Worm (Caenorhabditis elegans): ENCODE data around the gene sre-47.

The sre-47 gene

DNA sequence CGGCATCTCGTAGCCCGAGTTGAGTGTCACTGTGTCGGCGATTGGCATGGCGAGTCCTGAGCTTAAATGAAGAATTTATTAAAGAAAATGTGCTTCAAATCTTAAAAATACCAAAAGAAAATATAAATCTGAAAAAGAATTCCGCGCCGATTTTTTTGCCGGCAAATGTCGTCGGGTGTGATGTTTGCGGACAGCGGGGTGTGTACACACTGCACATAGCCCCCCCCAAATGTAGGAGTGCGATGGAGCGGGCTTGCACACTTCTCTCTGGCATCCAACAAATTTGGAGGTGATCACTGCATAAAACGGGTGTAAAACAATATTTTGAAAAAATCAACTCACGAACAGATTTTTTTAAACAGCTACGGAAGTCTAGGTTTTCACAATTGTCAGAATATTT is 8.3 kb downstream of the sre-47 start, which contains the start of gene Y39G8B.2 (continued):
- peak; percentile 22 for TF ChIP-seq athp-1 (tag; optimal IDR thresholded peaks at IDR 0.05)
- no peak for TF ChIP-seq dpff-1 (tag; optimal IDR thresholded peaks at IDR 0.05)
- no peak for TF ChIP-seq nfya-2 (GFP tag; IDR thresholded peaks at IDR 0.05)
- no peak for TF ChIP-seq nhr-27 (tag; optimal IDR thresholded peaks at IDR 0.05)
- no peak for TF ChIP-seq bed-2 (GFP tag; IDR thresholded peaks at IDR 0.05)
- TF ChIP-seq pbrm-1 (GFP tag; IDR thresholded peaks at IDR 0.05): peak; percentile 76; the same call in 1 of the 2 replicates
- no peak for TF ChIP-seq nfya-1 (tag; optimal IDR thresholded peaks at IDR 0.05; ENCODE audit: borderline replicate concordance, insufficient read depth)
- TF ChIP-seq lin-40 (tag; optimal IDR thresholded peaks at IDR 0.05): no peak
- TF ChIP-seq lag-1 (GFP tag; IDR thresholded peaks at IDR 0.05): no peak
- no peak for TF ChIP-seq mel-28 (tag; optimal IDR thresholded peaks at IDR 0.05; ENCODE audit: borderline replicate concordance)
- TF ChIP-seq ceh-27 (GFP tag; optimal IDR thresholded peaks at IDR 0.05): peak; percentile 79
- TF ChIP-seq cebp-2 (GFP tag; IDR thresholded peaks at IDR 0.05): no peak
- TF ChIP-seq attf-3 (GFP tag; conservative IDR thresholded peaks at IDR 0.05): 0 out of 2 replicates have a peak, but pooled peaks have one; percentile 26
- TF ChIP-seq lin-35 (GFP tag; optimal IDR thresholded peaks at IDR 0.05): peak in 1 of 3 experiments; percentile 72
- no peak for TF ChIP-seq nhr-179 (tag; optimal IDR thresholded peaks at IDR 0.05)
- TF ChIP-seq pha-4 (tag; optimal IDR thresholded peaks at IDR 0.05): peak; percentile 60
- no peak for TF ChIP-seq F57A8.1 (GFP tag; optimal IDR thresholded peaks at IDR 0.05)
- TF ChIP-seq ceh-40 (GFP tag; IDR thresholded peaks at IDR 0.05): no peak
- TF ChIP-seq hmg-1.2 (GFP tag; IDR thresholded peaks at IDR 0.05): peak; percentile 72
- no peak for TF ChIP-seq snpc-4 (GFP tag; optimal IDR thresholded peaks at IDR 0.05)
- TF ChIP-seq snpc-4 (tag; optimal IDR thresholded peaks at IDR 0.05): peak in 1 of 4 experiments; percentile 74
- no peak for TF ChIP-seq ztf-6 (GFP tag; IDR thresholded peaks at IDR 0.05)
- no peak for TF ChIP-seq akir-1 (GFP tag; optimal IDR thresholded peaks at IDR 0.05)
- TF ChIP-seq lin-54 (GFP tag; optimal IDR thresholded peaks at IDR 0.05): no peak
- TF ChIP-seq Y53G8AR.9 (GFP tag; conservative IDR thresholded peaks at IDR 0.05): no peak
- peak; percentile 96 for TF ChIP-seq mcd-1 (GFP tag; IDR thresholded peaks at IDR 0.05)
- no peak for TF ChIP-seq rec-8 (tag; optimal IDR thresholded peaks at IDR 0.05)
- no peak for TF ChIP-seq F33H1.4 (GFP tag; IDR thresholded peaks at IDR 0.05)
- no peak for TF ChIP-seq unc-62 (GFP tag; optimal IDR thresholded peaks at IDR 0.05)
- no peak for TF ChIP-seq xnd-1 (tag; optimal IDR thresholded peaks at IDR 0.05)
- no peak for TF ChIP-seq F57C9.4 (tag; optimal IDR thresholded peaks at IDR 0.05)
- TF ChIP-seq sea-2 (GFP tag; IDR thresholded peaks at IDR 0.05): no peak
- no peak for TF ChIP-seq ets-4 (GFP tag; optimal IDR thresholded peaks at IDR 0.05)
- no peak for TF ChIP-seq F52B5.7 (tag; optimal IDR thresholded peaks at IDR 0.05)
- TF ChIP-seq efl-1 (GFP tag; optimal IDR thresholded peaks at IDR 0.05): peak; percentile 40
- TF ChIP-seq Y79H2A.3 (GFP tag; conservative IDR thresholded peaks at IDR 0.05): no peak
- TF ChIP-seq madf-10 (tag; optimal IDR thresholded peaks at IDR 0.05): no peak
- TF ChIP-seq K11D2.4 (GFP tag; IDR thresholded peaks at IDR 0.05): peak; percentile 50; the same call in 1 of the 2 replicates
- no peak for TF ChIP-seq ceh-79 (tag; optimal IDR thresholded peaks at IDR 0.05)
- TF ChIP-seq gei-17 (GFP tag; optimal IDR thresholded peaks at IDR 0.05): no peak
- TF ChIP-seq D2030.7 (GFP tag; IDR thresholded peaks at IDR 0.05): no peak
- TF ChIP-seq C06A6.2 (GFP tag; conservative IDR thresholded peaks at IDR 0.05): no peak
- TF ChIP-seq snpc-1.3 (tag; optimal IDR thresholded peaks at IDR 0.05; ENCODE audit: insufficient read depth): no peak
- peak; percentile 72 for TF ChIP-seq zfh-2 (GFP tag; conservative IDR thresholded peaks at IDR 0.05)
- TF ChIP-seq chd-7 (tag; optimal IDR thresholded peaks at IDR 0.05): peak; percentile 1
- TF ChIP-seq aptf-2 (GFP tag; conservative IDR thresholded peaks at IDR 0.05): no peak
- no peak for TF ChIP-seq sptf-2 (GFP tag; optimal IDR thresholded peaks at IDR 0.05)
- TF ChIP-seq ekl-4 (GFP tag; IDR thresholded peaks at IDR 0.05): peak; percentile 44; the same call in 1 of the 2 replicates
- TF ChIP-seq egrh-3 (GFP tag; IDR thresholded peaks at IDR 0.05): peak; percentile 74
